Worm (Caenorhabditis elegans): ENCODE data around the gene nmur-1.

nmur-1 gene

DNA sequence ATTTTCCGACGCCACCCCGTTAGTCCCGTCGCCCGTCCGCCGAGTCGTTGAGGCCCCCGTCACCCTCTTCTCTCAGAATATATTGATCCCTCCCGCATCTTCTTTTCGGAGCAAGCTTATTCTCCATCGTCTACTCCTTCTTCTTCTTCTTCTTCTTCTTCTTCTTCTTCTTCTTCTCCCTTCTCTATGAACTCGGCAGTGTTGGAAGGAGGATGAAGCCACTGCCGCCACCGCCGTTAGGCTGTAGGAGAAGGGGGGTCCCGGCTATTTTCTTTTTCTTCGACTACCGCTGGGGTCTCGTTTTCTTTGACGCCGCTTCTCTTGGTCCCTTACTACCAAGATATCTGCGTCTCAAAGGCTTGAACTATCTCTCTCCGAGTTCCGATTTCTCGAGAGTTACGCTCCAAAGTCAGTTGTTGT lies 14.8 kb downstream of the nmur-1 start:
- TF ChIP-seq pha-4 (GFP tag; IDR thresholded peaks at IDR 0.05) (peak; percentile 14; the same call in 1 of the 2 replicates), pha-4 (tag; optimal IDR thresholded peaks at IDR 0.05) (no peak), lim-7 (GFP tag; IDR thresholded peaks at IDR 0.05) (no peak), php-3 (GFP tag; IDR thresholded peaks at IDR 0.05) (no peak), lin-15B (tag; optimal IDR thresholded peaks at IDR 0.05) (no peak), ceh-62 (tag; optimal IDR thresholded peaks at IDR 0.05) (no peak), daf-16 (GFP tag; optimal IDR thresholded peaks at IDR 0.05) (peak in 1 of 2 experiments; percentile 34), daf-16 (tag; optimal IDR thresholded peaks at IDR 0.05) (no peak), spr-3 (GFP tag; optimal IDR thresholded peaks at IDR 0.05) (no peak), F44E2.7 (GFP tag; IDR thresholded peaks at IDR 0.05) (no peak), skn-1 (tag; optimal IDR thresholded peaks at IDR 0.05) (no peak), sdz-12 (GFP tag; optimal IDR thresholded peaks at IDR 0.05) (no peak), daf-8 (GFP tag; IDR thresholded peaks at IDR 0.05) (no peak), snpc-4 (tag; optimal IDR thresholded peaks at IDR 0.05) (no peak), T20F7.1 (GFP tag; optimal IDR thresholded peaks at IDR 0.05) (no peak), Y105C5A.15 (GFP tag; IDR thresholded peaks at IDR 0.05) (no peak), T26A8.4 (GFP tag; IDR thresholded peaks at IDR 0.05) (no peak), R02D3.7 (tag; optimal IDR thresholded peaks at IDR 0.05) (no peak), lin-13 (GFP tag; optimal IDR thresholded peaks at IDR 0.05) (no peak), nhr-42 (GFP tag; IDR thresholded peaks at IDR 0.05) (no peak), mxl-3 (GFP tag; optimal IDR thresholded peaks at IDR 0.05) (no peak), D1046.2 (GFP tag; IDR thresholded peaks at IDR 0.05) (no peak), gei-8 (GFP tag; optimal IDR thresholded peaks at IDR 0.05) (peak; percentile 8), nhr-237 (tag; optimal IDR thresholded peaks at IDR 0.05) (no peak), rbr-2 (tag; optimal IDR thresholded peaks at IDR 0.05) (peak; percentile 61), Y48G9A.11 (GFP tag; IDR thresholded peaks at IDR 0.05) (no peak), ztf-11 (tag; optimal IDR thresholded peaks at IDR 0.05) (no peak), mxl-2 (GFP tag; conservative IDR thresholded peaks at IDR 0.05) (no peak), arid-1 (GFP tag; conservative IDR thresholded peaks at IDR 0.05) (no peak), lin-39 (tag; optimal IDR thresholded peaks at IDR 0.05) (peak; percentile 14), mdl-1 (tag; optimal IDR thresholded peaks at IDR 0.05) (peak in 1 of 2 experiments; percentile 5), pqm-1 (tag; optimal IDR thresholded peaks at IDR 0.05) (no peak), hif-1 (tag; optimal IDR thresholded peaks at IDR 0.05) (peak in 1 of 2 experiments; percentile 8), zip-2 (tag; optimal IDR thresholded peaks at IDR 0.05) (no peak), unc-62 (GFP tag; optimal IDR thresholded peaks at IDR 0.05 in 1 of 2) (no peak), unc-62 (tag; optimal IDR thresholded peaks at IDR 0.05) (no peak), lsy-2 (tag; optimal IDR thresholded peaks at IDR 0.05) (peak in 1 of 2 experiments; percentile 23), nhr-6 (tag; optimal IDR thresholded peaks at IDR 0.05) (no peak), nhr-28 (tag; optimal IDR thresholded peaks at IDR 0.05) (no peak), ceh-20 (GFP tag; IDR thresholded peaks at IDR 0.05) (0 out of 2 replicates have a peak, but pooled peaks have one; percentile 32), zip-11 (GFP tag; IDR thresholded peaks at IDR 0.05) (no peak), madf-9 (GFP tag; conservative IDR thresholded peaks at IDR 0.05) (no peak), set-16 (GFP tag; IDR thresholded peaks at IDR 0.05) (peak; percentile 82), mes-2 (tag; optimal IDR thresholded peaks at IDR 0.05; ENCODE audit: poor library complexity, severe bottlenecking) (no peak), Y5F2A.4 (GFP tag; optimal IDR thresholded peaks at IDR 0.05) (no peak), ZK337.2 (GFP tag; IDR thresholded peaks at IDR 0.05) (no peak), hlh-11 (tag; optimal IDR thresholded peaks at IDR 0.05) (peak; percentile 46), F37D6.2 (tag; optimal IDR thresholded peaks at IDR 0.05) (peak; percentile 63), hmg-1.1 (GFP tag; IDR thresholded peaks at IDR 0.05) (peak; percentile 75), madf-5 (GFP tag; IDR thresholded peaks at IDR 0.05) (no peak), lin-29 (GFP tag; IDR thresholded peaks at IDR 0.05) (no peak), ces-1 (GFP tag; optimal IDR thresholded peaks at IDR 0.05) (no peak), lin-1 (GFP tag; IDR thresholded peaks at IDR 0.05) (no peak)
